Fruit fly (Drosophila melanogaster) whole organism, embryonic: ENCODE data around the gene CG18234.

Experiments used
- Adf1 ChIP-seq: fragments of 200-800 bp; sonication (Bioruptor generic); IDR thresholded peaks from 2 replicates; pipeline ENCODE4 v1.3.6; 2022; ENCODE audit warnings: missing biosample characterization, missing genetic modification characterization
- Blimp-1 ChIP-seq: fragments of 200-800 bp; sonication (Bioruptor generic); optimal IDR thresholded peaks from 3 replicates; lab custom pipeline; 2018; ENCODE audit warnings: missing biosample characterization, missing genetic modification characterization, mild to moderate bottlenecking, moderate library complexity, missing genetic modification reagents
- CG10321 ChIP-seq: fragments of 200-800 bp; sonication (Bioruptor generic); IDR thresholded peaks from 2 replicates; pipeline ENCODE4 v1.3.6; 2022; ENCODE audit warnings: missing biosample characterization, missing genetic modification characterization
- CG10979 ChIP-seq: fragments of 200-800 bp; sonication (Bioruptor generic); optimal IDR thresholded peaks from 2 replicates; lab custom pipeline; 2018; ENCODE audit warnings: missing biosample characterization, mild to moderate bottlenecking, missing genetic modification characterization, moderate library complexity
- CG12219 ChIP-seq: fragments of 200-800 bp; sonication (Bioruptor generic); optimal IDR thresholded peaks from 3 replicates; lab custom pipeline; 2018; ENCODE audit warnings: missing biosample characterization, mild to moderate bottlenecking, missing genetic modification characterization
- CG13424 ChIP-seq: fragments of 200-800 bp; sonication (Bioruptor generic); optimal IDR thresholded peaks from 2 replicates; lab custom pipeline; 2019; ENCODE audit warnings: missing biosample characterization, mild to moderate bottlenecking, missing genetic modification characterization, moderate library complexity
- CG1529 ChIP-seq: fragments of 200-800 bp; sonication (Bioruptor generic); optimal IDR thresholded peaks from 3 replicates; lab custom pipeline; 2018; ENCODE audit warnings: missing biosample characterization, missing genetic modification characterization
- CG15514 ChIP-seq: fragments of 200-800 bp; sonication (Bioruptor generic); optimal IDR thresholded peaks from 3 replicates; lab custom pipeline; 2017; ENCODE audit warnings: missing biosample characterization, missing genetic modification characterization, mild to moderate bottlenecking, moderate library complexity, missing genetic modification reagents
- CG1647 ChIP-seq: fragments of 200-800 bp; sonication (Bioruptor generic); optimal IDR thresholded peaks from 3 replicates; lab custom pipeline; 2016; ENCODE audit warnings: missing biosample characterization, missing genetic modification characterization
- CG16863 ChIP-seq: fragments of 200-800 bp; sonication (Bioruptor generic); optimal IDR thresholded peaks from 3 replicates; lab custom pipeline; 2016; ENCODE audit warnings: missing biosample characterization, missing genetic modification characterization
- CG17568 ChIP-seq: fragments of 200-800 bp; sonication (Bioruptor generic); optimal IDR thresholded peaks from 2 replicates; lab custom pipeline; 2018; ENCODE audit warnings: missing biosample characterization, mild to moderate bottlenecking, missing genetic modification characterization, moderate library complexity
- CG2120 ChIP-seq: fragments of 200-800 bp; sonication (Bioruptor generic); optimal IDR thresholded peaks from 3 replicates; lab custom pipeline; 2016; ENCODE audit warnings: missing biosample characterization, missing genetic modification characterization
- CG31441 ChIP-seq: fragments of 200-800 bp; sonication (Bioruptor generic); IDR thresholded peaks from 2 replicates; pipeline ENCODE4 v1.3.6; 2022; ENCODE audit warnings: missing biosample characterization, missing genetic modification characterization
- CG3281 ChIP-seq: fragments of 200-800 bp; sonication (Bioruptor generic); optimal IDR thresholded peaks from 3 replicates; lab custom pipeline; 2017; ENCODE audit warnings: missing biosample characterization, mild to moderate bottlenecking, missing genetic modification characterization
- CG34422 ChIP-seq: fragments of 200-800 bp; sonication (Bioruptor generic); IDR thresholded peaks from 3 replicates; pipeline ENCODE4 v1.3.6; 2022; ENCODE audit warnings: missing biosample characterization, missing genetic modification characterization
- CG6272 ChIP-seq: fragments of 200-800 bp; sonication (Bioruptor generic); IDR thresholded peaks from 2 replicates; pipeline ENCODE4 v1.3.6; 2022; ENCODE audit warnings: missing biosample characterization, missing genetic modification characterization
- CG9215 ChIP-seq: fragments of 200-800 bp; sonication (Bioruptor generic); IDR thresholded peaks from 2 replicates; pipeline ENCODE4 v1.3.6; 2022; ENCODE audit warnings: missing biosample characterization, missing genetic modification characterization
- CG9437 ChIP-seq: fragments of 200-800 bp; sonication (Bioruptor generic); optimal IDR thresholded peaks from 2 replicates; lab custom pipeline; 2018; ENCODE audit warnings: missing biosample characterization, mild to moderate bottlenecking, missing genetic modification characterization
- Camta ChIP-seq: fragments of 200-800 bp; sonication (Bioruptor generic); optimal IDR thresholded peaks from 2 replicates; lab custom pipeline; 2016; ENCODE audit warnings: missing biosample characterization, missing genetic modification characterization
- Fer1 ChIP-seq: fragments of 200-800 bp; sonication (Bioruptor generic); optimal IDR thresholded peaks from 2 replicates; lab custom pipeline; 2017; ENCODE audit warnings: missing biosample characterization, mild to moderate bottlenecking, missing genetic modification characterization
- Fer2 ChIP-seq: fragments of 200-800 bp; sonication (Bioruptor generic); optimal IDR thresholded peaks from 2 replicates; lab custom pipeline; 2018; ENCODE audit warnings: missing biosample characterization, mild to moderate bottlenecking, missing genetic modification characterization, moderate library complexity
- GATAe ChIP-seq: fragments of 200-800 bp; sonication (Bioruptor generic); conservative IDR thresholded peaks from 2 replicates; pipeline ENCODE4 v1.3.6; 2022; ENCODE audit warnings: missing biosample characterization, missing genetic modification characterization
- HmgZ ChIP-seq: fragments of 200-800 bp; sonication (Bioruptor generic); optimal IDR thresholded peaks from 2 replicates; lab custom pipeline; 2018; ENCODE audit warnings: missing biosample characterization, mild to moderate bottlenecking, missing genetic modification characterization
- Hr39 ChIP-seq: fragments of >200 bp; optimal IDR thresholded peaks from 2 replicates; lab custom pipeline; 2017
- Hsf ChIP-seq: fragments of 200-800 bp; sonication (Bioruptor generic); optimal IDR thresholded peaks from 3 replicates; lab custom pipeline; 2016; ENCODE audit warnings: missing biosample characterization, missing genetic modification characterization
- MBD-R2 ChIP-seq: fragments of 200-800 bp; sonication (Bioruptor generic); IDR thresholded peaks from 2 replicates; pipeline ENCODE4 v1.3.6; 2022; ENCODE audit warnings: missing biosample characterization, missing genetic modification characterization
- Med ChIP-seq: fragments of 200-800 bp; sonication (Bioruptor generic); peaks from one replicate; lab custom pipeline; 2016; ENCODE audit warnings: missing biosample characterization, missing genetic modification characterization, mild to moderate bottlenecking, inconsistent platforms, moderate library complexity
- NC2β ChIP-seq: fragments of 200-800 bp; sonication (Bioruptor generic); optimal IDR thresholded peaks from 2 replicates; lab custom pipeline; 2016; ENCODE audit warnings: missing biosample characterization, missing genetic modification characterization
- Nf-YC ChIP-seq: fragments of 200-800 bp; optimal IDR thresholded peaks from 3 replicates; lab custom pipeline; 2019; ENCODE audit warnings: missing biosample characterization, mild to moderate bottlenecking, missing genetic modification characterization, moderate library complexity
- Sin3A ChIP-seq: fragments of >200 bp; optimal IDR thresholded peaks from 2 replicates; lab custom pipeline; 2018
- cas ChIP-seq: fragments of 200-800 bp; sonication (Bioruptor generic); IDR thresholded peaks from 2 replicates; pipeline ENCODE4 v1.3.6; 2022; ENCODE audit warnings: missing biosample characterization, missing genetic modification characterization
- cato ChIP-seq: fragments of 200-800 bp; sonication (Bioruptor generic); optimal IDR thresholded peaks from 2 replicates; lab custom pipeline; 2016; ENCODE audit warnings: missing biosample characterization, missing genetic modification characterization, borderline replicate concordance
- cg ChIP-seq: fragments of 200-800 bp; sonication (Bioruptor generic); optimal IDR thresholded peaks from 3 replicates; lab custom pipeline; 2019; ENCODE audit warnings: missing biosample characterization, mild to moderate bottlenecking, missing genetic modification characterization, moderate library complexity
- corto ChIP-seq: fragments of 200-800 bp; sonication (Bioruptor generic); optimal IDR thresholded peaks from 2 replicates; lab custom pipeline; 2016; ENCODE audit warnings: missing biosample characterization, mild to moderate bottlenecking, missing genetic modification characterization, moderate library complexity
- crc ChIP-seq: fragments of 200-800 bp; sonication (Bioruptor generic); optimal IDR thresholded peaks from 2 replicates; lab custom pipeline; 2016; ENCODE audit warnings: missing biosample characterization, missing genetic modification characterization
- cwo ChIP-seq: fragments of 200-800 bp; sonication (Bioruptor generic); optimal IDR thresholded peaks from 3 replicates; lab custom pipeline; 2017; ENCODE audit warnings: missing biosample characterization, missing genetic modification characterization, mild to moderate bottlenecking, moderate library complexity, missing genetic modification reagents
- dm ChIP-seq: fragments of 200-800 bp; sonication (Bioruptor generic); optimal IDR thresholded peaks from 3 replicates; lab custom pipeline; 2016; ENCODE audit warnings: missing biosample characterization, missing genetic modification characterization
- dmrt99B ChIP-seq: fragments of 200-800 bp; sonication (Bioruptor generic); optimal IDR thresholded peaks from 2 replicates; lab custom pipeline; 2018; ENCODE audit warnings: missing biosample characterization, mild to moderate bottlenecking, missing genetic modification characterization, moderate library complexity
- esg ChIP-seq: fragments of 200-800 bp; sonication (Bioruptor generic); conservative IDR thresholded peaks from 2 replicates; pipeline ENCODE4 v1.3.6; 2022; ENCODE audit warnings: missing biosample characterization, missing genetic modification characterization
- gem ChIP-seq: fragments of 200-800 bp; sonication (Bioruptor generic); optimal IDR thresholded peaks from 2 replicates; lab custom pipeline; 2019; ENCODE audit warnings: missing biosample characterization, mild to moderate bottlenecking, missing genetic modification characterization, moderate library complexity
- gfzf ChIP-seq: fragments of 200-800 bp; sonication (Bioruptor generic); optimal IDR thresholded peaks from 2 replicates; lab custom pipeline; 2016; ENCODE audit warnings: missing biosample characterization, mild to moderate bottlenecking, missing genetic modification characterization, moderate library complexity
- grn ChIP-seq: fragments of 200-800 bp; sonication (Bioruptor generic); optimal IDR thresholded peaks from 3 replicates; lab custom pipeline; 2017; ENCODE audit warnings: missing biosample characterization, missing genetic modification characterization
- gt ChIP-seq: fragments of 200-800 bp; sonication (Bioruptor generic); IDR thresholded peaks from 2 replicates; pipeline ENCODE4 v1.3.6; 2022; ENCODE audit warnings: missing biosample characterization, missing genetic modification characterization
- lab ChIP-seq: fragments of 200-800 bp; sonication (Bioruptor generic); optimal IDR thresholded peaks from 3 replicates; lab custom pipeline; 2017; ENCODE audit warnings: missing biosample characterization, missing genetic modification characterization, mild to moderate bottlenecking, moderate library complexity, missing genetic modification reagents
- mirr ChIP-seq: fragments of 200-800 bp; sonication (Bioruptor generic); optimal IDR thresholded peaks from 3 replicates; lab custom pipeline; 2018; ENCODE audit warnings: missing biosample characterization, mild to moderate bottlenecking, missing genetic modification characterization
- pfk ChIP-seq: fragments of 200-800 bp; sonication (Bioruptor generic); optimal IDR thresholded peaks from 2 replicates; lab custom pipeline; 2018; ENCODE audit warnings: missing biosample characterization, mild to moderate bottlenecking, missing genetic modification characterization, moderate library complexity
- pnt ChIP-seq: fragments of 200-800 bp; sonication (Bioruptor generic); optimal IDR thresholded peaks from 3 replicates; lab custom pipeline; 2016; ENCODE audit warnings: missing biosample characterization, missing genetic modification characterization
- repo ChIP-seq: fragments of 200-800 bp; sonication (Bioruptor generic); optimal IDR thresholded peaks from 2 replicates; lab custom pipeline; 2016; ENCODE audit warnings: missing biosample characterization, missing genetic modification characterization
- sna ChIP-seq: fragments of 200-800 bp; sonication (Bioruptor generic); IDR thresholded peaks from 2 replicates; pipeline ENCODE4 v1.3.6; 2022; ENCODE audit warnings: missing biosample characterization, missing genetic modification characterization; ENCODE audit not compliant: partially characterized antibody
- sqz ChIP-seq: fragments of 200-800 bp; sonication (Bioruptor generic); optimal IDR thresholded peaks from 3 replicates; lab custom pipeline; 2018; ENCODE audit warnings: missing biosample characterization, mild to moderate bottlenecking, missing genetic modification characterization
- sug ChIP-seq: fragments of 200-800 bp; optimal IDR thresholded peaks from 2 replicates; lab custom pipeline; 2019; ENCODE audit warnings: missing biosample characterization, mild to moderate bottlenecking, missing genetic modification characterization, moderate library complexity
- tin ChIP-seq: fragments of 200-800 bp; sonication (Bioruptor generic); optimal IDR thresholded peaks from 3 replicates; lab custom pipeline; 2016; ENCODE audit warnings: missing biosample characterization, missing genetic modification characterization

Gene CG18234

dm6 chr3L:18632187-18632635 lies 29.0 kb downstream of the CG18234 start:
- no peak for TF ChIP-seq pnt (GFP tag; lab: Kevin White, UChicago)
- peak; percentile 11 for TF ChIP-seq Fer1 (GFP tag; lab: Kevin White, UChicago)
- TF ChIP-seq cwo (GFP tag; lab: Kevin White, UChicago): peak; percentile 67
- no peak for TF ChIP-seq cg (GFP tag; lab: Kevin White, UChicago)
- peak; percentile 56 for TF ChIP-seq sug (tag; lab: Kevin White, UChicago)
- TF ChIP-seq CG34422 (GFP tag; lab: Robert Waterston, UW): no peak
- TF ChIP-seq lab (GFP tag; lab: Kevin White, UChicago): peak; percentile 17
- TF ChIP-seq crc (GFP tag; lab: Kevin White, UChicago): no peak
- TF ChIP-seq sqz (GFP tag; lab: Kevin White, UChicago): peak; percentile 12
- TF ChIP-seq Adf1: no peak
- peak; percentile 57 for TF ChIP-seq grn (GFP tag; lab: Kevin White, UChicago)
- no peak for TF ChIP-seq cato
- TF ChIP-seq tin (GFP tag; lab: Kevin White, UChicago): no peak
- TF ChIP-seq CG6272 (GFP tag; lab: Robert Waterston, UW): no peak
- TF ChIP-seq CG1647 (GFP tag; lab: Kevin White, UChicago): no peak
- no peak for TF ChIP-seq CG9437 (GFP tag; lab: Kevin White, UChicago)
- peak; percentile 32; the same call in 1 of the 2 replicates for TF ChIP-seq GATAe (GFP tag; lab: Robert Waterston, UW)
- no peak for TF ChIP-seq mirr (GFP tag; lab: Kevin White, UChicago)
- no peak for TF ChIP-seq gfzf (GFP tag; lab: Kevin White, UChicago)
- TF ChIP-seq gt (GFP tag; lab: Robert Waterston, UW): no peak
- no peak for TF ChIP-seq CG16863 (GFP tag; lab: Kevin White, UChicago)
- no peak for TF ChIP-seq gem
- TF ChIP-seq CG10979 (tag; lab: Kevin White, UChicago): no peak
- no peak for TF ChIP-seq dm
- TF ChIP-seq Camta (GFP tag; lab: Kevin White, UChicago): no peak
- no peak for TF ChIP-seq Blimp-1 (GFP tag; lab: Kevin White, UChicago)
- no peak for TF ChIP-seq CG31441 (GFP tag; lab: Robert Waterston, UW)
- no peak for TF ChIP-seq Sin3A (lab: Kevin White, UChicago)
- peak; percentile 5 for TF ChIP-seq CG15514 (GFP tag; lab: Kevin White, UChicago)
- no peak for TF ChIP-seq CG12219 (GFP tag; lab: Kevin White, UChicago)
- no peak for TF ChIP-seq CG2120 (GFP tag; lab: Kevin White, UChicago)
- TF ChIP-seq Nf-YC: no peak
- no peak for TF ChIP-seq Hsf (GFP tag; lab: Kevin White, UChicago)
- peak; percentile 17 for TF ChIP-seq corto (GFP tag; lab: Kevin White, UChicago)
- TF ChIP-seq dmrt99B: no peak
- TF ChIP-seq Med (GFP tag; lab: Kevin White, UChicago): peak; percentile 8
- TF ChIP-seq Hr39 (lab: Kevin White, UChicago): no peak
- TF ChIP-seq CG3281 (GFP tag; lab: Kevin White, UChicago): no peak
- no peak for TF ChIP-seq CG10321 (GFP tag; lab: Robert Waterston, UW)
- TF ChIP-seq MBD-R2 (GFP tag; lab: Robert Waterston, UW): no peak
- TF ChIP-seq HmgZ (tag; lab: Kevin White, UChicago): peak; percentile 32
- no peak for TF ChIP-seq Fer2 (tag; lab: Kevin White, UChicago)
- no peak for TF ChIP-seq cas (GFP tag; lab: Robert Waterston, UW)
- peak; percentile 35 for TF ChIP-seq CG17568 (GFP tag; lab: Kevin White, UChicago)
- TF ChIP-seq NC2β (GFP tag; lab: Kevin White, UChicago): no peak
- no peak for TF ChIP-seq repo
- no peak for TF ChIP-seq pfk
- no peak for TF ChIP-seq sna (GFP tag; lab: Robert Waterston, UW)
- no peak for TF ChIP-seq CG13424 (tag; lab: Kevin White, UChicago)
- no peak for TF ChIP-seq CG9215 (GFP tag; lab: Robert Waterston, UW)
- no peak for TF ChIP-seq esg (GFP tag; lab: Robert Waterston, UW)
- TF ChIP-seq CG1529 (GFP tag; lab: Kevin White, UChicago): no peak
